Worm (Caenorhabditis elegans) whole organism, midembryonic: Measurements from ENCODE around the gene col-140.

Source experiments
- med-1 ChIP-seq: sonication (generic microtip); optimal IDR thresholded peaks from 2 replicates; lab custom pipeline; 2017; ENCODE audit warnings: missing genetic modification characterization, mild to moderate bottlenecking, missing compliant biosample characterization, antibody characterized with exemption, missing genetic modification reagents; ENCODE audit not compliant: insufficient read depth
- tab-1 ChIP-seq: fragments of 200-800 bp; sonication (Bioruptor generic); IDR thresholded peaks from 2 replicates; pipeline ENCODE4 v1.3.6; 2022; ENCODE audit warnings: missing genetic modification characterization, missing compliant biosample characterization

DNA sequence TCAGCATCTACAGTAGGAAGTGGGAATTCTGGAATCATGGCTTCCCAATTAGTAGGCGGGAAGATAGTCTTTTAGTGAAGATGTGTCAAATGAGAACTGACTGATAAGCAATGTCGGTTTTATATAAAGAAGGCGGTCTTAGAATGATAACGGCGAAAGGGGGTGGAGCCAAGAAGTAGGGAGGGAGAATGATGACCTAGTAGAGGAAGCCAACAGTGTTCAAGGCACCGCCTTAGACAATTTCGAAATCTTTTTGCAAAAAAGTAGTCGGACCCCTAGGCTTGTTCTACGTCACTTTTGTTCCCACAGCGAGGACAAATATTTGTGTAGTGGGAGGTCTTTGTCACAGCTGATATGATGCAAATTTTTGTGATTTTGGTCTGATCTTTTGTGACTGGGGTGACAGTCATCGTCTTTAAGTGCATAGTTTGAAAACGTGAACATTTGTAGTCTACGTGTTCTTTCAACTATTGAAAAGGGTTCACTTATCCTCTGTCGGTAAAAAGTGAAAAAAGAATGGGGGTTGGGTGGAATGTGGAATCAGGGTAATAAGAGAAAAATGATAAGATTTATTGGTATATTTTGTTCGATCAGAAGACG is 23.5 kb downstream of the col-140 start, which contains the start of gene ZC250.4:
- no peak for TF ChIP-seq tab-1 (GFP tag; lab: Robert Waterston, UW)
- TF ChIP-seq med-1 (GFP tag; lab: Kevin White, UChicago), result no peak
